Worm (Caenorhabditis elegans) whole organism, dauer: ENCODE results near the gene srx-68.

Experiments
- unc-62 ChIP-seq: sonication (generic microtip); optimal IDR thresholded peaks from 2 replicates; lab custom pipeline; 2017; ENCODE audit warnings: missing biosample characterization, missing genetic modification reagents, missing genetic modification characterization

The srx-68 gene

ce11 chrV:3945053-3945452 is 32.5 kb downstream of the srx-68 start, which contains the start of gene cyp-35B3:
Gene cyp-35B3, plus strand, starts transcription at chrV:3945353.
- TF ChIP-seq unc-62 (GFP tag; lab: Kevin White, UChicago), result no peak

ce11 chrV:3949723-3950122 is 37.2 kb downstream of the srx-68 start, which contains the start of gene dach-1:
Gene dach-1, plus strand, starts transcription at chrV:3950023.
- no peak for TF ChIP-seq unc-62 (GFP tag; lab: Kevin White, UChicago)

ce11 chrV:3953739-3954138 is 41.2 kb downstream of the srx-68 start, which contains the start of gene str-247:
Gene str-247, plus strand, starts transcription at chrV:3954039.
- no peak for TF ChIP-seq unc-62 (GFP tag; lab: Kevin White, UChicago)

- no peak for TF ChIP-seq unc-62 (GFP tag; lab: Kevin White, UChicago)
Observed at ce11 chrV:3957608-3958007, 45.0 kb downstream of the srx-68 start, which contains the start of gene cyp-34A5. Gene cyp-34A5, minus strand, starts transcription at chrV:3957708.

ce11 chrV:3961235-3961634 is 48.7 kb downstream of the srx-68 start, which contains the start of gene cyp-34A6:
Gene cyp-34A6, minus strand, starts transcription at chrV:3961335.
- TF ChIP-seq unc-62 (GFP tag; lab: Kevin White, UChicago), result no peak

ce11 chrV:3963715-3964114 is 51.1 kb downstream of the srx-68 start, which contains the start of gene cyp-34A7:
Gene cyp-34A7, minus strand, starts transcription at chrV:3963815.
- TF ChIP-seq unc-62 (GFP tag; lab: Kevin White, UChicago), result no peak
